Fruit fly (Drosophila melanogaster) whole organism, embryonic: ENCODE data around the gene CG31793.

Experiments used
- Atf6 ChIP-seq: fragments of 200-800 bp; sonication (Bioruptor generic); IDR thresholded peaks from 2 replicates; pipeline ENCODE4 v1.3.6; 2022; ENCODE audit warnings: missing biosample characterization, missing genetic modification characterization
- Blimp-1 ChIP-seq: fragments of 200-800 bp; sonication (Bioruptor generic); optimal IDR thresholded peaks from 3 replicates; lab custom pipeline; 2018; ENCODE audit warnings: missing biosample characterization, missing genetic modification characterization, mild to moderate bottlenecking, moderate library complexity, missing genetic modification reagents
- CG10267 ChIP-seq: fragments of 200-800 bp; sonication (Bioruptor generic); optimal IDR thresholded peaks from 2 replicates; lab custom pipeline; 2018; ENCODE audit warnings: missing biosample characterization, mild to moderate bottlenecking, missing genetic modification characterization, moderate library complexity
- CG10366 ChIP-seq: fragments of 200-800 bp; sonication (Bioruptor generic); IDR thresholded peaks from 2 replicates; pipeline ENCODE4 v1.3.6; 2022; ENCODE audit warnings: missing biosample characterization, missing genetic modification characterization
- CG10979 ChIP-seq: fragments of 200-800 bp; sonication (Bioruptor generic); optimal IDR thresholded peaks from 2 replicates; lab custom pipeline; 2018; ENCODE audit warnings: missing biosample characterization, mild to moderate bottlenecking, missing genetic modification characterization, moderate library complexity
- CG11696 ChIP-seq: fragments of 200-800 bp; sonication (Bioruptor generic); IDR thresholded peaks from 2 replicates; pipeline ENCODE4 v1.3.6; 2022; ENCODE audit warnings: missing biosample characterization, missing genetic modification characterization
- CG12104 ChIP-seq: fragments of 200-800 bp; sonication (Bioruptor generic); optimal IDR thresholded peaks from 3 replicates; lab custom pipeline; 2016; ENCODE audit warnings: missing biosample characterization, missing genetic modification characterization
- CG12769 ChIP-seq: fragments of 200-800 bp; sonication (Bioruptor generic); optimal IDR thresholded peaks from 2 replicates; lab custom pipeline; 2019; ENCODE audit warnings: missing biosample characterization, mild to moderate bottlenecking, missing genetic modification characterization, moderate library complexity
- CG14014 ChIP-seq: fragments of 200-800 bp; sonication (Bioruptor generic); IDR thresholded peaks from 2 replicates; pipeline ENCODE4 v1.3.6; 2022; ENCODE audit warnings: missing biosample characterization, missing genetic modification characterization
- CG15514 ChIP-seq: fragments of 200-800 bp; sonication (Bioruptor generic); optimal IDR thresholded peaks from 3 replicates; lab custom pipeline; 2017; ENCODE audit warnings: missing biosample characterization, missing genetic modification characterization, mild to moderate bottlenecking, moderate library complexity, missing genetic modification reagents
- CG17359 ChIP-seq: fragments of 200-800 bp; sonication (Bioruptor generic); optimal IDR thresholded peaks from 3 replicates; lab custom pipeline; 2018; ENCODE audit warnings: missing biosample characterization, mild to moderate bottlenecking, missing genetic modification characterization, moderate library complexity
- CG17829 ChIP-seq: fragments of 200-800 bp; optimal IDR thresholded peaks from 2 replicates; lab custom pipeline; 2019; ENCODE audit warnings: missing biosample characterization, mild to moderate bottlenecking, missing genetic modification characterization, moderate library complexity
- CG18619 ChIP-seq: fragments of 200-800 bp; sonication (Bioruptor generic); optimal IDR thresholded peaks from 3 replicates; lab custom pipeline; 2017; ENCODE audit warnings: missing biosample characterization, mild to moderate bottlenecking, missing genetic modification characterization
- CG3995 ChIP-seq: fragments of 200-800 bp; sonication (Bioruptor generic); optimal IDR thresholded peaks from 3 replicates; lab custom pipeline; 2016; ENCODE audit warnings: missing biosample characterization, missing genetic modification characterization
- CG6175 ChIP-seq: fragments of 200-800 bp; sonication (Bioruptor generic); IDR thresholded peaks from 3 replicates; pipeline ENCODE4 v1.3.6; 2022; ENCODE audit warnings: missing biosample characterization, missing genetic modification characterization
- CG6272 ChIP-seq: fragments of 200-800 bp; sonication (Bioruptor generic); IDR thresholded peaks from 2 replicates; pipeline ENCODE4 v1.3.6; 2022; ENCODE audit warnings: missing biosample characterization, missing genetic modification characterization
- CG7928 ChIP-seq: fragments of 200-800 bp; sonication (Bioruptor generic); optimal IDR thresholded peaks from 2 replicates; lab custom pipeline; 2017; ENCODE audit warnings: missing biosample characterization, mild to moderate bottlenecking, missing genetic modification characterization
- CG7963 ChIP-seq: fragments of 200-800 bp; sonication (Bioruptor generic); IDR thresholded peaks from 3 replicates; pipeline ENCODE4 v1.3.6; 2022; ENCODE audit warnings: missing biosample characterization, missing genetic modification characterization; ENCODE audit not compliant: partially characterized antibody
- CG8944 ChIP-seq: fragments of 200-800 bp; sonication (Bioruptor generic); optimal IDR thresholded peaks from 3 replicates; lab custom pipeline; 2016; ENCODE audit warnings: missing biosample characterization, missing genetic modification characterization
- CG9215 ChIP-seq: fragments of 200-800 bp; sonication (Bioruptor generic); IDR thresholded peaks from 2 replicates; pipeline ENCODE4 v1.3.6; 2022; ENCODE audit warnings: missing biosample characterization, missing genetic modification characterization
- CG9437 ChIP-seq: fragments of 200-800 bp; sonication (Bioruptor generic); optimal IDR thresholded peaks from 2 replicates; lab custom pipeline; 2018; ENCODE audit warnings: missing biosample characterization, mild to moderate bottlenecking, missing genetic modification characterization
- CG9817 ChIP-seq: fragments of 200-800 bp; sonication (Bioruptor generic); optimal IDR thresholded peaks from 2 replicates; lab custom pipeline; 2018; ENCODE audit warnings: missing biosample characterization, mild to moderate bottlenecking, missing genetic modification characterization, moderate library complexity
- Drgx ChIP-seq: fragments of 200-800 bp; sonication (Bioruptor generic); IDR thresholded peaks from 2 replicates; pipeline ENCODE4 v1.3.6; 2022; ENCODE audit warnings: missing biosample characterization, missing genetic modification characterization
- E2f2 ChIP-seq: fragments of 200-800 bp; sonication (Bioruptor generic); IDR thresholded peaks from 2 replicates; pipeline ENCODE4 v1.3.6; 2022; ENCODE audit warnings: missing biosample characterization, missing genetic modification characterization
- Gsc ChIP-seq: fragments of 200-800 bp; sonication (Bioruptor generic); IDR thresholded peaks from 2 replicates; pipeline ENCODE4 v1.3.6; 2022; ENCODE audit warnings: missing biosample characterization, missing genetic modification characterization
- H2.0 ChIP-seq: fragments of 200-800 bp; sonication (Bioruptor generic); IDR thresholded peaks from 2 replicates; pipeline ENCODE4 v1.3.6; 2022; ENCODE audit warnings: missing biosample characterization, missing genetic modification characterization
- HHEX ChIP-seq: fragments of 200-800 bp; sonication (Bioruptor generic); optimal IDR thresholded peaks from 3 replicates; lab custom pipeline; 2017; ENCODE audit warnings: missing biosample characterization, mild to moderate bottlenecking, missing genetic modification characterization, missing genetic modification reagents
- Med ChIP-seq: fragments of 200-800 bp; sonication (Bioruptor generic); peaks from one replicate; lab custom pipeline; 2016; ENCODE audit warnings: missing biosample characterization, missing genetic modification characterization, mild to moderate bottlenecking, inconsistent platforms, moderate library complexity
- Rfx ChIP-seq: fragments of 200-800 bp; sonication (Bioruptor generic); IDR thresholded peaks from 2 replicates; pipeline ENCODE4 v1.3.6; 2022; ENCODE audit warnings: missing biosample characterization, missing genetic modification characterization
- TFAM ChIP-seq: fragments of 200-800 bp; sonication (Bioruptor generic); optimal IDR thresholded peaks from 2 replicates; lab custom pipeline; 2017; ENCODE audit warnings: missing biosample characterization, missing genetic modification characterization, inconsistent platforms
- bowl ChIP-seq: fragments of 200-800 bp; sonication (Bioruptor generic); IDR thresholded peaks from 2 replicates; pipeline ENCODE4 v1.3.6; 2022; ENCODE audit warnings: missing biosample characterization, missing genetic modification characterization
- bsh ChIP-seq, 2 experiments: fragments of 200-800 bp; sonication (Bioruptor generic); optimal IDR thresholded peaks; 2 replicates each; lab custom pipeline; 2017 to 2018; ENCODE audit warnings: mild to moderate bottlenecking in 2 of 2, missing biosample characterization in 2 of 2, missing genetic modification characterization in 2 of 2, moderate library complexity in 1 of 2
- chif ChIP-seq, 2 experiments: fragments of 200-800 bp; sonication (Bioruptor generic); optimal IDR thresholded peaks; 3 replicates each; lab custom pipeline; 2016; ENCODE audit warnings: missing biosample characterization in 2 of 2, missing genetic modification characterization in 2 of 2
- ci ChIP-seq: fragments of 200-800 bp; sonication (Bioruptor generic); IDR thresholded peaks from 3 replicates; pipeline ENCODE4 v1.3.6; 2022; ENCODE audit warnings: missing biosample characterization, missing genetic modification characterization
- croc ChIP-seq: fragments of 200-800 bp; sonication (Bioruptor generic); conservative IDR thresholded peaks from 3 replicates; pipeline ENCODE4 v1.3.6; 2022; ENCODE audit warnings: missing biosample characterization, missing genetic modification characterization
- fd3F ChIP-seq: fragments of 200-800 bp; sonication (Bioruptor generic); optimal IDR thresholded peaks from 2 replicates; lab custom pipeline; 2018; ENCODE audit warnings: missing biosample characterization, mild to moderate bottlenecking, missing genetic modification characterization, moderate library complexity
- gcm ChIP-seq: fragments of 200-800 bp; sonication (Bioruptor generic); optimal IDR thresholded peaks from 2 replicates; lab custom pipeline; 2019; ENCODE audit warnings: missing biosample characterization, mild to moderate bottlenecking, missing genetic modification characterization, moderate library complexity
- gem ChIP-seq: fragments of 200-800 bp; sonication (Bioruptor generic); optimal IDR thresholded peaks from 2 replicates; lab custom pipeline; 2019; ENCODE audit warnings: missing biosample characterization, mild to moderate bottlenecking, missing genetic modification characterization, moderate library complexity
- hkb ChIP-seq, 2 experiments: fragments of 200-800 bp in 1 of 2; fragments of >200 bp in 1 of 2; sonication (Bioruptor generic) in 1 of 2; IDR thresholded peaks in 1 of 2; optimal IDR thresholded peaks in 1 of 2; 2 replicates each; pipeline versions ENCODE4 v1.3.6 to Lab custom; 2017 to 2022; ENCODE audit warnings: missing biosample characterization in 1 of 2, missing genetic modification characterization in 1 of 2
- lbe ChIP-seq: fragments of 200-800 bp; sonication (Bioruptor generic); optimal IDR thresholded peaks from 2 replicates; lab custom pipeline; 2016; ENCODE audit warnings: missing biosample characterization, mild to moderate bottlenecking, missing genetic modification characterization
- lmd ChIP-seq: fragments of 200-800 bp; sonication (Bioruptor generic); IDR thresholded peaks from 2 replicates; pipeline ENCODE4 v1.3.6; 2022; ENCODE audit warnings: missing biosample characterization, missing genetic modification characterization
- maf-S ChIP-seq: fragments of 200-800 bp; sonication (Bioruptor generic); optimal IDR thresholded peaks from 2 replicates; lab custom pipeline; 2016; ENCODE audit warnings: missing biosample characterization, missing genetic modification characterization
- nmo ChIP-seq: fragments of 200-800 bp; sonication (Bioruptor generic); optimal IDR thresholded peaks from 2 replicates; lab custom pipeline; 2018; ENCODE audit warnings: missing biosample characterization, mild to moderate bottlenecking, missing genetic modification characterization, moderate library complexity
- prd ChIP-seq, 3 experiments: fragments of >200 bp in 2 of 3; fragments of 200-800 bp in 1 of 3; sonication (Bioruptor generic) in 1 of 3; optimal IDR thresholded peaks in 2 of 3; IDR thresholded peaks in 1 of 3; 2 replicates in 2 of 3; 3 replicates in 1 of 3; pipeline versions ENCODE4 v1.3.6 to Lab custom; 2017 to 2022; ENCODE audit warnings: missing biosample characterization in 1 of 3, missing genetic modification characterization in 1 of 3
- run ChIP-seq: fragments of 200-800 bp; sonication (Bioruptor generic); optimal IDR thresholded peaks from 3 replicates; lab custom pipeline; 2018; ENCODE audit warnings: missing biosample characterization, mild to moderate bottlenecking, missing genetic modification characterization
- ssp ChIP-seq: fragments of 200-800 bp; sonication (Bioruptor generic); IDR thresholded peaks from 2 replicates; pipeline ENCODE4 v1.3.6; 2022; ENCODE audit warnings: missing biosample characterization, missing genetic modification characterization
- tap ChIP-seq: fragments of 200-800 bp; optimal IDR thresholded peaks from 3 replicates; lab custom pipeline; 2019; ENCODE audit warnings: missing biosample characterization, mild to moderate bottlenecking, missing genetic modification characterization, moderate library complexity
- tgo ChIP-seq: fragments of 200-800 bp; sonication (Bioruptor generic); IDR thresholded peaks from 3 replicates; pipeline ENCODE4 v1.3.6; 2022; ENCODE audit warnings: missing biosample characterization, missing genetic modification characterization
- zfh2 ChIP-seq: fragments of 200-800 bp; sonication (Bioruptor generic); optimal IDR thresholded peaks from 2 replicates; lab custom pipeline; 2016; ENCODE audit warnings: missing biosample characterization, missing genetic modification characterization

Gene CG31793

dm6 chr2L:18957142-18957674 lies 46.0 kb upstream of the CG31793 start, which contains the start of gene Bhmt (continued):
- TF ChIP-seq maf-S (GFP tag; lab: Kevin White, UChicago) (no peak), bsh (GFP tag; optimal IDR thresholded peaks at IDR 0.05; lab: Kevin White, UChicago) (peak; percentile 56 to 59), E2f2 (GFP tag; lab: Robert Waterston, UW) (peak; percentile 34; the same call in 1 of the 2 replicates), CG12104 (peak; percentile 47), CG12769 (peak; percentile 43), Rfx (peak; percentile 86), gcm (GFP tag; lab: Kevin White, UChicago) (peak; percentile 25), CG9817 (peak; percentile 24), CG6175 (GFP tag; lab: Robert Waterston, UW) (no peak; the same call in 2 of the 3 replicates), chif (GFP tag; optimal IDR thresholded peaks at IDR 0.05; lab: Kevin White, UChicago) (no peak), fd3F (GFP tag; lab: Kevin White, UChicago) (peak; percentile 60), nmo (GFP tag; lab: Kevin White, UChicago) (peak; percentile 63), CG11696 (GFP tag; lab: Robert Waterston, UW) (peak; percentile 61), Gsc (no peak), Drgx (GFP tag; lab: Robert Waterston, UW) (peak; percentile 87), CG10267 (tag; lab: Kevin White, UChicago) (peak; percentile 66), ci (GFP tag; lab: Robert Waterston, UW) (peak; percentile 60; the same call in 1 of the 3 replicates), gem (tag; lab: Kevin White, UChicago) (peak; percentile 78), CG9437 (GFP tag; lab: Kevin White, UChicago) (peak; percentile 35), H2.0 (GFP tag; lab: Robert Waterston, UW) (peak; percentile 71), CG17359 (peak; percentile 56), Med (GFP tag; lab: Kevin White, UChicago) (peak; percentile 59), CG17829 (peak; percentile 71), bowl (GFP tag; lab: Robert Waterston, UW) (peak; percentile 50; the same call in 1 of the 2 replicates), CG14014 (GFP tag; lab: Robert Waterston, UW) (peak; percentile 69), HHEX (GFP tag; lab: Kevin White, UChicago) (peak; percentile 73), CG18619 (GFP tag; lab: Kevin White, UChicago) (peak; percentile 63), hkb (optimal IDR thresholded peaks at IDR 0.05; lab: Kevin White, UChicago) (no peak), hkb (GFP tag; IDR thresholded peaks at IDR 0.05; lab: Robert Waterston, UW) (peak; percentile 73), prd (optimal IDR thresholded peaks at IDR 0.05; lab: Kevin White, UChicago) (no peak), prd (GFP tag; IDR thresholded peaks at IDR 0.05; lab: Robert Waterston, UW) (peak; percentile 66), CG15514 (GFP tag; lab: Kevin White, UChicago) (peak; percentile 72), CG7928 (GFP tag; lab: Kevin White, UChicago) (peak; percentile 6), lmd (GFP tag; lab: Robert Waterston, UW) (peak; percentile 77), tgo (peak; percentile 63), CG10366 (0 out of 2 replicates have a peak, but pooled peaks have one; percentile 47), CG7963 (GFP tag; lab: Robert Waterston, UW) (no peak), CG9215 (GFP tag; lab: Robert Waterston, UW) (peak; percentile 67), Blimp-1 (GFP tag; lab: Kevin White, UChicago) (peak; percentile 44), lbe (peak; percentile 88), tap (tag; lab: Kevin White, UChicago) (peak; percentile 66), CG8944 (GFP tag; lab: Kevin White, UChicago) (no peak), TFAM (GFP tag; lab: Kevin White, UChicago) (no peak), CG3995 (GFP tag; lab: Kevin White, UChicago) (no peak), croc (GFP tag; lab: Robert Waterston, UW) (peak; percentile 30; the same call in 2 of the 3 replicates), ssp (GFP tag; lab: Robert Waterston, UW) (no peak), zfh2 (GFP tag; lab: Kevin White, UChicago) (peak; percentile 14), Atf6 (GFP tag; lab: Robert Waterston, UW) (peak; percentile 73), CG6272 (GFP tag; lab: Robert Waterston, UW) (0 out of 2 replicates have a peak, but pooled peaks have one; percentile 24), CG10979 (tag; lab: Kevin White, UChicago) (peak; percentile 41), run (tag; lab: Kevin White, UChicago) (peak; percentile 21)
